Fruit fly (Drosophila melanogaster) whole organism, prepupa: ENCODE data around the gene CG5846.
A peak's percentile ranks its signal among the peaks of the same experiment; 100 is the strongest.

Source experiments
- CG11902 ChIP-seq: fragments of 200-800 bp; sonication (Bioruptor generic); optimal IDR thresholded peaks from 3 replicates; lab custom pipeline; 2016; ENCODE audit warnings: missing biosample characterization, missing genetic modification characterization
- CG3032 ChIP-seq: fragments of 200-800 bp; optimal IDR thresholded peaks from 2 replicates; lab custom pipeline; 2019; ENCODE audit warnings: missing biosample characterization, mild to moderate bottlenecking, missing genetic modification characterization, moderate library complexity
- CG7368 ChIP-seq: fragments of 200-800 bp; sonication (Bioruptor generic); optimal IDR thresholded peaks from 3 replicates; lab custom pipeline; 2016; ENCODE audit warnings: missing biosample characterization, missing genetic modification characterization
- CG8119 ChIP-seq: fragments of 200-800 bp; sonication (Bioruptor generic); IDR thresholded peaks from 3 replicates; pipeline ENCODE4 v1.3.6; 2022; ENCODE audit warnings: missing biosample characterization, missing genetic modification characterization
- CG8319 ChIP-seq: fragments of 200-800 bp; sonication (Bioruptor generic); optimal IDR thresholded peaks from 3 replicates; lab custom pipeline; 2016; ENCODE audit warnings: missing biosample characterization, missing genetic modification characterization
- Eip93F ChIP-seq: fragments of 200-800 bp; sonication (Bioruptor generic); optimal IDR thresholded peaks from 2 replicates; lab custom pipeline; 2016; ENCODE audit warnings: missing biosample characterization, mild to moderate bottlenecking, missing genetic modification characterization
- Met ChIP-seq: fragments of 200-800 bp; sonication (Bioruptor generic); optimal IDR thresholded peaks from 3 replicates; lab custom pipeline; 2016; ENCODE audit warnings: missing biosample characterization, missing genetic modification characterization
- achi ChIP-seq: fragments of 200-800 bp; sonication (Bioruptor generic); optimal IDR thresholded peaks from 3 replicates; lab custom pipeline; 2016; ENCODE audit warnings: missing biosample characterization, missing genetic modification characterization
- eg ChIP-seq: fragments of 200-800 bp; sonication (Bioruptor generic); IDR thresholded peaks from 3 replicates; pipeline ENCODE4 v1.3.6; 2022; ENCODE audit warnings: missing biosample characterization, missing genetic modification characterization
- net ChIP-seq: fragments of 200-800 bp; sonication (Bioruptor generic); optimal IDR thresholded peaks from 3 replicates; lab custom pipeline; 2016; ENCODE audit warnings: missing biosample characterization, missing genetic modification characterization
- svp ChIP-seq: fragments of 200-800 bp; sonication (Bioruptor generic); peaks from one replicate; lab custom pipeline; 2016; ENCODE audit warnings: missing biosample characterization, missing genetic modification characterization
- topi ChIP-seq: fragments of 200-800 bp; sonication (Bioruptor generic); optimal IDR thresholded peaks from 3 replicates; lab custom pipeline; 2016; ENCODE audit warnings: missing biosample characterization, missing genetic modification characterization

DNA sequence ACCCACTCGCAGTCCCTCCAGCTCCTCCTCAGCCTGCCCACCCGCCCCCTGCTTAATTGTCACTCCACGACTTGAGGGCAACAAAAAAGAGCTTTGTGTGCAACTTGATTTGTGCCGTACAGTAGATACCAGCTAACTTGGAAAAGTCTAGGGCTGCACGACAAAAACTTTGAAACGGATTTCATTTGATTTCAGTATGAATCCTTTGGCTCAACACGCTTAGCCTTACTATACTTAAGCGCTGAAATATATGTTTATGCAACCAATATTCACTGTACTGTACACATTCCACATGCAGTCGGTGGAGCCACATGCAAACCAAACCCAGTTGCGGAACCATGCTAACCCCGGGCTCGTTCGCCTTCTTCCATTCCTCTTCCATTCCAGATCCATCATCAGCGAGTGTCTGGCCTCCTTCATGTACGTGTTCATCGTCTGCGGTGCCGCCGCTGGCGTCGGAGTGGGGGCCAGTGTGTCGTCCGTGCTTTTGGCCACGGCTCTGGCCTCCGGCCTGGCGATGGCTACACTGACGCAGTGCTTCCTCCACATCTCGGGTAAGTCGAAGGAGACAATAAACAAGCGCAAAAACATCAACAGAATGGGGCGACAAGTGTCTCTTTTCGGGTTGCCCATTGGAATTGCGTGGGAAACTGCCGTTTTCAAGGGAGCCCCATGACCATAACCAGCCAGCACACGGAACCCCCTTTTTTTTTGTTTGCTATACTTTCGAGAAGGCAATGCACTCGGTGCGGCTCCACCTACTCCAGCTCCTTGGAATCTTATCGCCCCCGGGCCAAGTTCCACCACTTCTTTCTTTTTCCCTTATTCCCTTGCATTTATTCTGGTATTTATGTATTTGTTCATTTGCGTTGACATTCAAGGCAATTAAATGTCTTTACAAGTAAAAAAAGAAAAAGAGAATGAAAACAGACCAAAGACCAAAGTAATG, 29.6 kb upstream of the CG5846 start:
- peak; percentile 90 for TF ChIP-seq net (GFP tag; lab: Kevin White, UChicago)
- peak; percentile 87 for TF ChIP-seq Eip93F (GFP tag; lab: Kevin White, UChicago)
- peak; percentile 92 for TF ChIP-seq achi (GFP tag; lab: Kevin White, UChicago)
- peak; percentile 90 for TF ChIP-seq CG8119 (GFP tag; lab: Robert Waterston, UW)
- TF ChIP-seq CG3032 (tag; lab: Kevin White, UChicago), result peak; percentile 93
- peak; percentile 97 for TF ChIP-seq svp
- TF ChIP-seq CG7368 (GFP tag; lab: Kevin White, UChicago), result peak; percentile 91
- peak; percentile 90 for TF ChIP-seq CG11902 (GFP tag; lab: Kevin White, UChicago)
- peak; percentile 92 for TF ChIP-seq topi
- TF ChIP-seq CG8319, result peak; percentile 85
- TF ChIP-seq Met (GFP tag; lab: Kevin White, UChicago), result peak; percentile 95
- TF ChIP-seq eg, result peak; percentile 94
